Worm (Caenorhabditis elegans) whole organism, early embryonic: Measurements from ENCODE around the gene pgp-3.

Experiments
- B0310.2 ChIP-seq: sonication (generic microtip); optimal IDR thresholded peaks from 2 replicates; lab custom pipeline; 2016; ENCODE audit warnings: mild to moderate bottlenecking, missing genetic modification characterization, missing compliant biosample characterization
- F13C5.2 ChIP-seq: sonication (generic microtip); optimal IDR thresholded peaks from 2 replicates; lab custom pipeline; 2017; ENCODE audit warnings: mild to moderate bottlenecking, missing genetic modification characterization, inconsistent platforms, missing compliant biosample characterization
- aly-1 ChIP-seq: sonication (generic microtip); optimal IDR thresholded peaks from 2 replicates; lab custom pipeline; 2016; ENCODE audit warnings: missing genetic modification characterization, missing compliant biosample characterization
- ama-1 ChIP-seq: fragments of 150-350 bp; optimal IDR thresholded peaks from 2 replicates; lab custom pipeline; 2014
- ceh-13 ChIP-seq: fragments of 200-800 bp; sonication (Bioruptor generic); optimal IDR thresholded peaks from 2 replicates; lab custom pipeline; 2018; ENCODE audit warnings: mild to moderate bottlenecking, missing genetic modification characterization, missing compliant biosample characterization
- ceh-36 ChIP-seq: sonication (generic microtip); optimal IDR thresholded peaks from 2 replicates; lab custom pipeline; 2016; ENCODE audit warnings: missing genetic modification characterization, inconsistent platforms, missing compliant biosample characterization
- ets-7 ChIP-seq: sonication (generic microtip); optimal IDR thresholded peaks from 2 replicates; lab custom pipeline; 2016; ENCODE audit warnings: missing genotype, missing genetic modification characterization, missing compliant biosample characterization
- flt-1 ChIP-seq: fragments of 200-800 bp; sonication (Bioruptor generic); IDR thresholded peaks from 2 replicates; pipeline ENCODE4 v1.3.6; 2022; ENCODE audit warnings: missing genetic modification characterization, missing compliant biosample characterization
- hmbx-1 ChIP-seq: sonication (generic microtip); optimal IDR thresholded peaks from 2 replicates; lab custom pipeline; 2016; ENCODE audit warnings: mild to moderate bottlenecking, missing genetic modification characterization, missing compliant biosample characterization
- hmg-4 ChIP-seq: fragments of 200-800 bp; sonication (Bioruptor generic); optimal IDR thresholded peaks from 2 replicates; lab custom pipeline; 2018; ENCODE audit warnings: mild to moderate bottlenecking, missing genetic modification characterization, missing compliant biosample characterization
- hnd-1 ChIP-seq: sonication (generic microtip); optimal IDR thresholded peaks from 2 replicates; lab custom pipeline; 2016; ENCODE audit warnings: missing genetic modification characterization, missing compliant biosample characterization
- pes-1 ChIP-seq: fragments of 200-800 bp; sonication (Bioruptor generic); IDR thresholded peaks from 2 replicates; pipeline ENCODE4 v1.3.6; 2022; ENCODE audit warnings: missing genetic modification reagents, missing genetic modification characterization, missing compliant biosample characterization
- scrt-1 ChIP-seq: fragments of 200-800 bp; sonication (Bioruptor generic); IDR thresholded peaks from 2 replicates; pipeline ENCODE4 v1.3.6; 2022; ENCODE audit warnings: missing genetic modification characterization, missing compliant biosample characterization
- sea-1 ChIP-seq: fragments of 200-800 bp; sonication (Bioruptor generic); conservative IDR thresholded peaks from 2 replicates; pipeline ENCODE4 v1.3.6; 2022; ENCODE audit warnings: missing genetic modification characterization, missing compliant biosample characterization
- tbx-11 ChIP-seq: fragments of 200-800 bp; sonication (Bioruptor generic); IDR thresholded peaks from 2 replicates; pipeline ENCODE4 v1.3.6; 2022; ENCODE audit warnings: missing genetic modification characterization, missing compliant biosample characterization
- tbx-37 ChIP-seq: fragments of 200-800 bp; sonication (Bioruptor generic); conservative IDR thresholded peaks from 2 replicates; pipeline ENCODE4 v1.3.6; 2022; ENCODE audit warnings: missing genetic modification reagents, missing genetic modification characterization, missing compliant biosample characterization
- tra-4 ChIP-seq: sonication (generic microtip); optimal IDR thresholded peaks from 2 replicates; lab custom pipeline; 2017; ENCODE audit warnings: missing genetic modification characterization, missing compliant biosample characterization

pgp-3 gene

DNA sequence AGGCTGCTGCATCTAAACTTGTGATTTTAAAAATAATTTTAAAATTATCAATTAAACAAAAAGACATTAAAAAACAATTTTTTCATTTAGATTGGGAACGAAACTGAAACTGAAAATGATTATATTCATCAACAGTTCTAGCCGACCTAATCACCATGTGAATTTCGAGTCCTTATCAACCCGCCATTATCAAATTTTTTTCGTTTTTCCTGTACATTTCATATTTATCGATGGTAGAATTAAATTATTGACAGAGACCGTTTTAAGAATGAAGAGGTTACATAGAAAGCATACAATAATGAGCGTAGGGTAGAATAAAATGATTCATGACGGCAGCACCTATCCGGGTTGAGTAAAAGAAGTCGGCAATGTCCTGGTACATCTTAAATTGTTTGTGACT, 27.7 kb upstream of the pgp-3 start, which contains the start of gene asm-2:
Gene asm-2 (minus strand): TSS at position 12 of the 400 bp plus-strand sequence.
- TF ChIP-seq ama-1 (no peak), aly-1 (tag; lab: Kevin White, UChicago) (no peak), hmg-4 (GFP tag; lab: Kevin White, UChicago) (no peak), ets-7 (no peak), ceh-36 (tag; lab: Kevin White, UChicago) (no peak), tbx-37 (no peak), hmbx-1 (tag; lab: Kevin White, UChicago) (no peak), hnd-1 (tag; lab: Kevin White, UChicago) (no peak), tbx-11 (GFP tag; lab: Robert Waterston, UW) (no peak), B0310.2 (tag; lab: Kevin White, UChicago) (no peak), flt-1 (GFP tag; lab: Robert Waterston, UW) (no peak), pes-1 (no peak)

DNA sequence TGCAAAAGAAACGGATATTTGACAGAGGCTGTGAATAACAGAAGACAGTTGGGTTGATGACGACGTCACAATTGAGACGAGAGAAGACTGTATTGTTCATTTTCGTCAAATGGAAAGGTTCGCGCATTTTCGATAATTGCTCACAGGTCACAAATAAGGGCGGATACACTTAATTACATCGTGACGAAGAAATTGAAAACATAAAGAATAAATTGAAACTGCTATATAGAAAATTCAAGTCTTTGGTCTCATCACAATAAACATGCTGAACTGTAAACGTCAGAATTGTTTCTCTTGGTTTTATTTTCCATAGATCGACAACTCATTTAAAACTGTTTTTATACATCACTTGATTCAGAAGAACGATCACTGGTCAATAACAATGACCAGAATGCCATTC, 25.1 kb upstream of the pgp-3 start, which contains the start of gene ZK455.5:
Gene ZK455.5 (minus strand): TSS at position 101 of the 400 bp plus-strand sequence.
- TF ChIP-seq flt-1 (GFP tag; lab: Robert Waterston, UW) (no peak), tra-4 (tag; lab: Kevin White, UChicago) (no peak)

DNA sequence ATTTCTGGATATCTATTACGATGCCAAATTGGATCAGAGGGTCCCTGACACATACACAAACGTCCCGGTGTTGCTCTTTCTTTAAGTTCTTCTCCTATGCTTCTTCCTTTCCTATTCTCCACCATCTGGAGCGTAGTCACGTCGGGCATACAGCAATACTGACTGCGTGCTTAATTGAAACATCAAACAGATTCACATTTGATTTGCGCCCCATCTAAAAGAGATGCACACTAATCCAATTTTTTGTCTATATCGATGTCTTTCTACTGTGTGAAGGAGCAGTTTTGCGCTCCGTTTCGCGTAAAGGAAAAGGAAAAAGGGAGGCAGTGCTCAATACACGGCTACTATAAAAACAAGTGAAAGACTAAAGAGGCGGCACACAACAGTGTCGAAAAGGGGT, 23.2 kb upstream of the pgp-3 start:
- TF ChIP-seq hmbx-1 (tag; lab: Kevin White, UChicago) (no peak), hmg-4 (GFP tag; lab: Kevin White, UChicago) (no peak), scrt-1 (GFP tag; lab: Robert Waterston, UW) (no peak), tra-4 (tag; lab: Kevin White, UChicago) (no peak), aly-1 (tag; lab: Kevin White, UChicago) (no peak), ceh-13 (GFP tag; lab: Kevin White, UChicago) (no peak), ets-7 (no peak), ceh-36 (tag; lab: Kevin White, UChicago) (no peak), F13C5.2 (tag; lab: Kevin White, UChicago) (no peak), hnd-1 (tag; lab: Kevin White, UChicago) (no peak), ama-1 (no peak), tbx-11 (GFP tag; lab: Robert Waterston, UW) (no peak), flt-1 (GFP tag; lab: Robert Waterston, UW) (no peak), tbx-37 (no peak), pes-1 (no peak), sea-1 (GFP tag; lab: Robert Waterston, UW) (no peak)

DNA sequence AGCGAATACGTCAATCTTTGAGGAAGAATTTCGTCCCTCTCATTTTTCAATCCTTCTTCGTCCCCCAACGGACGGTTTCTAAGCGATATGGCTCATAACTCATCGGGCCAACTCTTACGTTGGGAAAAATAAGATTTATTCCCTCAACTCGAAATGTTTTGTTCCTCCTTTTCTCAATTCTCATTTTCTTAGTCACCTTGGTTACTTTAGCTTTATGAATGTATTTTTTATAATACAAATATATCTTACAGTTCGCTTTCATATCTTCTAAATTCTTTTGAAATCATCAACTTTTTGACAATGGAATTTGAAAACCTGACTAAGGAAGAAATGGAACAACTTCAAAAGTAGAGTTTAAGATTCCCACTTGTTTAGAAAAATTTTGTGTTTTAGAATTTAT, 22.5 kb upstream of the pgp-3 start, which contains the start of gene npr-9:
Gene npr-9 (plus strand): TSS at position 301 of the 400 bp plus-strand sequence.
- TF ChIP-seq flt-1 (GFP tag; lab: Robert Waterston, UW) (no peak), B0310.2 (tag; lab: Kevin White, UChicago) (no peak), scrt-1 (GFP tag; lab: Robert Waterston, UW) (no peak), pes-1 (no peak), F13C5.2 (tag; lab: Kevin White, UChicago) (no peak), tbx-11 (GFP tag; lab: Robert Waterston, UW) (no peak), ets-7 (no peak), sea-1 (GFP tag; lab: Robert Waterston, UW) (no peak), ceh-13 (GFP tag; lab: Kevin White, UChicago) (no peak), ceh-36 (tag; lab: Kevin White, UChicago) (no peak), aly-1 (tag; lab: Kevin White, UChicago) (no peak), tbx-37 (no peak), ama-1 (no peak), hnd-1 (tag; lab: Kevin White, UChicago) (no peak), hmg-4 (GFP tag; lab: Kevin White, UChicago) (no peak), tra-4 (tag; lab: Kevin White, UChicago) (no peak), hmbx-1 (tag; lab: Kevin White, UChicago) (no peak)

DNA sequence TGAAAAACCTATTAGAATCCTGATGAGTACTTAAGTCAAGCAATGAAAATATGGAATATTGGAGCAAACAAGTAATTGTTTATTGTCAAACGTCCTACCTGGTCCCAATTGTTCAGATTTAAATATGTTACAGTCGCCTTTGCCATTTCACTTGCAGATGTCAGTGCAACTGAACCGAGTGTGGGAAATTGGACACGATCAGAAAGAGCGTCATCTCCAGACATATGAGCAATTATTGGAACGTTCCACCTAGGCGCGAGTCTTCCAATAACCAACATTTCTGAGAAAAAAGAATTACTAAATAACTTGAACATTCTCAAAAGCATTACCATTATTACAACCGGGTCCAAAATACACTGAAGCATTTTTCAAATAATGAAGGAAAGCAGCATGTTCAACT, 14.9 kb upstream of the pgp-3 start:
- TF ChIP-seq sea-1 (GFP tag; lab: Robert Waterston, UW) (no peak), scrt-1 (GFP tag; lab: Robert Waterston, UW) (no peak), ets-7 (no peak), F13C5.2 (tag; lab: Kevin White, UChicago) (no peak), tbx-37 (no peak), hnd-1 (tag; lab: Kevin White, UChicago) (no peak), hmg-4 (GFP tag; lab: Kevin White, UChicago) (no peak), B0310.2 (tag; lab: Kevin White, UChicago) (no peak), aly-1 (tag; lab: Kevin White, UChicago) (no peak), tra-4 (tag; lab: Kevin White, UChicago) (no peak)

DNA sequence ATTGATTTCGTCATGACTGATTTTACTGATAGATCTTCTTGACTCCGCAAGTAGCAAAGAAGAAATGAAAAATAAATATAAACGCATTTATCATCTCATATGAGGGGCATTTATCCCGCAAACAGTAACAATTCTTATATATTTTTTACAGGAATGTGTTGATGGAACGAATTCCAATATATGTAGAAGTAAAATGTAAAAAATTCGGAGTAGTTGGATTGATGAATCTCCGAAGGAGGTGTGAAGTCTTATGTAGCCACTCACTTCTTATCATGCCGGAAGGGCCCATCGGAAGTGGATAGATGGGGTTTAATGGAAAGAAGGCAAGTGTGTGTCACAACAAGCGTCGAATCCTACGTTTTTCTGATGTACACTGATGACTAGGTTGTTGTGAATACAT, 14.2 kb upstream of the pgp-3 start, which contains the start of gene gcy-9:
Gene gcy-9 (minus strand): TSS at position 101 of the 400 bp plus-strand sequence.
- TF ChIP-seq tra-4 (tag; lab: Kevin White, UChicago) (no peak), scrt-1 (GFP tag; lab: Robert Waterston, UW) (no peak), hmg-4 (GFP tag; lab: Kevin White, UChicago) (no peak), ceh-36 (tag; lab: Kevin White, UChicago) (no peak), F13C5.2 (tag; lab: Kevin White, UChicago) (no peak), ama-1 (no peak), hnd-1 (tag; lab: Kevin White, UChicago) (no peak), tbx-37 (no peak), hmbx-1 (tag; lab: Kevin White, UChicago) (no peak), ets-7 (no peak), flt-1 (GFP tag; lab: Robert Waterston, UW) (no peak), sea-1 (GFP tag; lab: Robert Waterston, UW) (no peak), aly-1 (tag; lab: Kevin White, UChicago) (no peak)

DNA sequence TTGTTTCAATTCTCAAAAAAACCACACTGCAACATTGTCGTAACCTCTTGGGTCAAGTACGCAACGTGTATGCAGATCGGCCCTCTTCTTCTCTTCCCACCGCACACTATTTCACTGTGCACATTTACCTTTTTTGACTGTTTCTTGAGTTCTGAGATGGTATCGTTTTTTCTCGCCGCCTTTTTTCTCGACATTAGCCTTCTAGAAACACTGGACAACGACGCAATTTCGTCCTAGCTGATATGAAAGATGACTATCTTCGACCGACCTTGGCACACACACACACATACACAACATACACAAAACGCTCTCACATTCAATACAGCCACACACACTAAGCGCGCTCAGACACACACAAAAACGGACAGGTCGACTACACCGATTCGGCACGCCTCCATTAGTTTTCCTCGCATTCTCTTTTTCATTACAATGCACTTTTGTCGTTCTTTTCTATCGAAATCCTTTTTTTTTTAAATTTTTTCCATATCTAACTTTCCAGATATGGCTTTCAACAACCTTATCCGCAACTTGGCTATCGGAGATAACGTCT, 12.5 kb upstream of the pgp-3 start, which contains the start of gene aco-1:
Gene aco-1 (plus strand): TSS at position 500 of the 550 bp plus-strand sequence.
- TF ChIP-seq tbx-37 (0 out of 2 replicates have a peak, but pooled peaks have one; percentile 12), hmbx-1 (tag; lab: Kevin White, UChicago) (no peak), tbx-11 (GFP tag; lab: Robert Waterston, UW) (no peak), hmg-4 (GFP tag; lab: Kevin White, UChicago) (peak; percentile 33), aly-1 (tag; lab: Kevin White, UChicago) (peak; percentile 60)
